Fruit fly (Drosophila melanogaster): ENCODE measurements around the gene CG14104.

The CG14104 gene

dm6 chr3L:19807103-19807502 is at the start of gene CG14104, which contains the start of gene Kap-alpha1:
Gene CG14104, minus strand, starts transcription at chr3L:19807199.
Gene Kap-alpha1, plus strand, starts transcription at chr3L:19807232.
- TF ChIP-seq CG6854 (GFP tag; optimal IDR thresholded peaks at IDR 0.05) (peak; percentile 23), esn (GFP tag; optimal IDR thresholded peaks at IDR 0.05) (peak; percentile 4), CG11294 (GFP tag; IDR thresholded peaks at IDR 0.05) (no peak), CG6792 (GFP tag; optimal IDR thresholded peaks at IDR 0.05) (no peak)

DNA sequence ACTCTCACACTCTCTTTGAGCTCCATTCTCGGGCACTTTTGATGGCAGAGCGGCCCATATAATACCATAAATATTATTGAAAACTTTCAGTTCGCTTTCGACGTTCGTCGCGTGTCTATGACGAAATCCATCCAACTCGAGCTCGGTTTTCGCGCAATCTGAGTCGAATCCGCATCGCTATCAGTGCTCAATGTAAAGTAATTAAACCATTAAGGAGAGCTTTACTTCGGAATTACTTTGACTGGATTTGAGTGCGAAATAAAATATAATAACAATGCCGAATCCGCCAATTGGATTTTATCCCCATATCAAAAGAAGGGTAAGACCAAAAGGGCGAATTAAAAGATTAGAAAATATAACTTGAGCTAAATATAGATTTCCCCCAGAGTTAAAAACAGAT is 41.1 kb upstream of the CG14104 start:
- TF ChIP-seq spab (GFP tag; optimal IDR thresholded peaks at IDR 0.05), result no peak
- peak; percentile 68 for TF ChIP-seq Eip78C (GFP tag)
- TF ChIP-seq esn (GFP tag; optimal IDR thresholded peaks at IDR 0.05), result no peak
- no peak for TF ChIP-seq CG6854 (GFP tag; optimal IDR thresholded peaks at IDR 0.05)

DNA sequence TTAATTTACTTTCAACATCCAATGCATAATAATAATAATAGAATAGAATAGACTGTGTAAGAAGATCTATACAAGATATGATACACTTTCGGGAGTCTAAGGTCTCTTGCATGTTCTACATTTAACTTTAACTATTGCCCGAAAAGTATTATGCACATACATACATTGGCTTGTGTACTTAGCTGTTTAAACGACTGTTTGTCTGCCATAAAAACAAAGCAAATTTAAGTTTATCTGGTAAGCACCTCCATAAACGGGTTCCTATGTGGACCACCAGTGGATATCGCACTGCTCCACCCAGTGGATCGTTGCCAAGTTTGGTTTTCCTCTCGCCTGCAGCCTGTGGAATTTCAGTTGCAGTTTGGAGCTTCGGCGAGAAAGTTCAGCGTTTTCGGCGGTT is 40.0 kb upstream of the CG14104 start:
- TF ChIP-seq salr (GFP tag; optimal IDR thresholded peaks at IDR 0.05), result no peak
- TF ChIP-seq fkh (GFP tag; optimal IDR thresholded peaks at IDR 0.05), result peak; percentile 87
- TF ChIP-seq CG16779 (tag; optimal IDR thresholded peaks at IDR 0.05), result no peak
- peak; percentile 14 for TF ChIP-seq Eip78C (GFP tag)

DNA sequence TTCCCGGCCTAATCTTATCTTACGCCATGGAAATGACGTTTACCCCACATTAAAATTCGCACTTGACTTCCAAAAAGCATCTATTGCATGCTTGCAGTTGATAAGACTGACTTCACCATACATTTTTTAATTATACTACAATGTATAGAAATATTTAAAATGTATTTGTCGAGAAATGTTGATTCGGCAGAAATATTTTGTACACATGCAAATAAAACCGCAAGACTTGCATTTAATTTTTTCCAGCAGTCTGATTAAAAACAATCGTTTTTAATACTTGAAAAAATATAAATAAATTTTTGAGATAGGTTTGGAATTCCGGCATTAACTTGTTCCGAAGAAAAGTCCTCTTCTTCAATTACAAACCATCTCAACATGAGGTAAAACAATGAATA is 38.9 kb upstream of the CG14104 start:
- TF ChIP-seq Eip93F (GFP tag; optimal IDR thresholded peaks at IDR 0.05), result no peak
- TF ChIP-seq Hr39 (GFP tag; optimal IDR thresholded peaks at IDR 0.05), result no peak
- TF ChIP-seq acj6 (GFP tag; optimal IDR thresholded peaks at IDR 0.05), result no peak
- no peak for TF ChIP-seq Sox15 (GFP tag; optimal IDR thresholded peaks at IDR 0.05)
- TF ChIP-seq CG6792 (GFP tag; optimal IDR thresholded peaks at IDR 0.05), result no peak
- TF ChIP-seq CG11294 (GFP tag; IDR thresholded peaks at IDR 0.05), result no peak
- TF ChIP-seq Lpt (GFP tag; optimal IDR thresholded peaks at IDR 0.05), result no peak
- TF ChIP-seq vri (GFP tag; optimal IDR thresholded peaks at IDR 0.05), result peak; percentile 69

DNA sequence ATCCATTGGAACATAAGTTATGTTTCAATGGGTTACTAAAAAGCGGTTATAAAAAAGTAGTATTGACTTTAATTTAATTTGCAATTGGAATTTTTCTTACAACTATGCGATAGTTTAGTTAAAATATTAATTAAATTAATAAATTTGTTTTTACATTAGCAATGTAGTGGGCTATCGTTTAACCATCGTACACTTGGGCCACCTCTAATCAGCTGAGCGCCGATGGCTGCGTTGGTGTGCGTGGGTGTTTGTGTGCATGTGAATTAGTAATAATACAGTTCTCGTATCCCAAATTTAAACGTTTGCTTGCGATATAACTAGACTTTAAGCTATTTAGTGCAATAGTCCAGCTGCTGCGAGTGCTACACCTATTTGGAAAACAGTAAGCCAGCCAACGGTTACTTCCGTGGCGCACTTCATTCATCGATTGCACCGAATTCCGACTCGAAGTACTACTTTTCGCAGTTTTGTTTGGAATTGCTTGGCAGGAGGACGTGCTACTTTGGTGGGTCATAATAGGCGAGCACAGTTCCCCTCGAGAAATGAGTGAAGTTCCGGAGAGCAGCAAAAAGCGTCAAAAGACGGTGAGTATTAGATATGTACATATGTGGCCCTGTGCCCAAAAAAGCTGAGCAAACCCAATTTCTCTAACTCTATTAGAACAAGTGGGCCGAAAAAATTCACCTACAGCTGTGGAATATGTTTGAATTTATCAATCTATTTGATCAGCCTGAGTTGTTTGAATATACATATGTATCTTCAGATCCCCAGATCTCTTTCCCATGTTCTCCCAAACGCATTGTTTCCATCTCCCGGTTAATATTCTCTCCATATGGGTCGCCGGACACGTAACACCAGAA is 38.3 kb upstream of the CG14104 start, which contains the start of gene Papss:
Gene Papss (plus strand): TSS at position 247 of the 860 bp plus-strand sequence.
- no peak for TF ChIP-seq Sox15 (GFP tag; optimal IDR thresholded peaks at IDR 0.05)
- peak; percentile 49 for TF ChIP-seq lz (GFP tag; optimal IDR thresholded peaks at IDR 0.05)
- peak; percentile 29; the same call in 1 of the 3 replicates for TF ChIP-seq CG6163 (GFP tag; IDR thresholded peaks at IDR 0.05)
- no peak for TF ChIP-seq CG15336 (GFP tag; IDR thresholded peaks at IDR 0.05)
- peak; percentile 66 for TF ChIP-seq esn (GFP tag; optimal IDR thresholded peaks at IDR 0.05)
- peak; percentile 3 for TF ChIP-seq CG31627 (GFP tag; optimal IDR thresholded peaks at IDR 0.05)
- no peak for TF ChIP-seq svp (GFP tag)

DNA sequence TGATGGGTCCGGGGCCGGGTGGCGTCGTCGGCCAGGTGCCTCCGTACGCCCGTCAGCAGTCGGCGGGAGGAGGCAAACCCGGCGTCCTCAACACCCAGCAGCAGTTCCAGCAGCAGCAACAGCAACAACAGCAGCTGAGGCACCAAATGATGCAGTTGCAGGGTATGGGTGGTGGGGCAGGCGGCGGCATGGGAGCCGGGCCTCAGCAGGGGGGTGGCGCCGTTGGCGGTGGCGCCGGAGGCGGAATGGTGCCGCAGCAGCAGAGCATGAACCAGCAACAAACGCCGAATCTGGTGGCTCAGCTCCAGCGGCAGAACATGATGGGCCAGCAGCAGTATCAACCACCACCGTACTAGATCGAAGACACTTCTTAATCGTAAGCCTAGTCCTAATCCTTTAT is 37.5 kb upstream of the CG14104 start:
- TF ChIP-seq CG6792 (GFP tag; optimal IDR thresholded peaks at IDR 0.05) (no peak), CG6808 (GFP tag; optimal IDR thresholded peaks at IDR 0.05) (no peak), fkh (GFP tag; optimal IDR thresholded peaks at IDR 0.05) (no peak)

- no peak for TF ChIP-seq salr (GFP tag; optimal IDR thresholded peaks at IDR 0.05)
Measured at dm6 chr3L:19836375-19836937, 29.5 kb upstream of the CG14104 start, which contains the start of gene kto. Gene kto, plus strand, starts transcription at chr3L:19836614.

DNA sequence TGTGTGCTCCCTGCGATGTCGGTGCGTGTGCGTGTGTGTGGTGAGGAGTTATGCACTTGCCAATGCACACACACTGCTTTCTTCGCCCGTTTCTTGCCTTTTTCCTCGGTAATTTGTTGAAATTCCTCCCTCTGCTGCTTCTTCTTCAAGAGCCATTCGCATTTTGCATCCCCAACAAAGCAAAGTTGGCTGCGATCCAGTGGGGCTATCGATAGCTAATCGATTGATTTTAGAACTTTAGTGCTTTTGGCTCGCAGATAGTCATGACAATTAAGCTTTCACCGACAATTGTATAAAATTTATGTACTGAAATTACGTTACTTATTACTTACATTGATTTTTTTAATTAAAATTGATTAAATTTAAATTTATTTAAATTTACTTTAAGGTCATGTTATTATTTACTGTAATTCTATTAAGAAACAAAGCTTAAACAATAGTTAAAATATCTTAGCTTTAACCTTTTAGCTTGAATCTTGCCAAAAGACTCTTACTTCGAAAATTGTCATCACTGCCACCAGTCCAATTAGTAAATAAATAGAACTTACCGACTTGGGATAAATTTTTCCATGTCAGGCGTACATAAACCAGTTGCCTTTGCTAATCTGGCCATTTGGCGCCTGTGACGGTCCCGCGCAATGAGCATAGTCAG is 27.3 kb upstream of the CG14104 start, which contains the start of the genes trc and CG32221:
Gene trc (minus strand): TSS at position 162 of the 652 bp plus-strand sequence.
Gene CG32221 (plus strand): TSS at position 528 of the 652 bp plus-strand sequence.
- TF ChIP-seq net (GFP tag; optimal IDR thresholded peaks at IDR 0.05), result no peak
- TF ChIP-seq CG8119 (GFP tag; IDR thresholded peaks at IDR 0.05), result no peak
- peak; percentile 34 for TF ChIP-seq CG31627 (GFP tag; optimal IDR thresholded peaks at IDR 0.05)
- TF ChIP-seq CG8319 (GFP tag; optimal IDR thresholded peaks at IDR 0.05), result no peak
- no peak for TF ChIP-seq CG8632 (GFP tag; optimal IDR thresholded peaks at IDR 0.05)
- no peak for TF ChIP-seq OdsH (GFP tag; optimal IDR thresholded peaks at IDR 0.05)
- TF ChIP-seq CG6854 (GFP tag; optimal IDR thresholded peaks at IDR 0.05), result no peak
- no peak for TF ChIP-seq CG3919 (GFP tag; optimal IDR thresholded peaks at IDR 0.05)
- no peak for TF ChIP-seq cyc (GFP tag; optimal IDR thresholded peaks at IDR 0.05)
- TF ChIP-seq Lpt (GFP tag; optimal IDR thresholded peaks at IDR 0.05), result no peak
- TF ChIP-seq esn (GFP tag; optimal IDR thresholded peaks at IDR 0.05), result peak; percentile 35
- TF ChIP-seq spab (GFP tag; optimal IDR thresholded peaks at IDR 0.05), result no peak
- TF ChIP-seq CG11294 (GFP tag; IDR thresholded peaks at IDR 0.05), result no peak
- peak; percentile 43; the same call in 2 of the 3 replicates for TF ChIP-seq CG6163 (GFP tag; IDR thresholded peaks at IDR 0.05)
- peak; percentile 29 for TF ChIP-seq CG3032 (tag; optimal IDR thresholded peaks at IDR 0.05)
- peak; percentile 36 for TF ChIP-seq Sox14 (GFP tag; optimal IDR thresholded peaks at IDR 0.05)
- peak in 1 of 2 experiments; percentile 24 for TF ChIP-seq salr (GFP tag; optimal IDR thresholded peaks at IDR 0.05)
- no peak for TF ChIP-seq pdm3 (GFP tag; optimal IDR thresholded peaks at IDR 0.05)
- TF ChIP-seq CG10669 (GFP tag; optimal IDR thresholded peaks at IDR 0.05), result no peak
